Worm (Caenorhabditis elegans) whole organism, L1 larva: ENCODE measurements around the gene got-2.2.

Experiments
- C04F5.9 ChIP-seq: sonication (generic microtip); optimal IDR thresholded peaks from 2 replicates; lab custom pipeline; 2016; ENCODE audit warnings: missing genetic modification characterization, missing compliant biosample characterization
- F16B12.6 ChIP-seq: fragments of 150-350 bp; optimal IDR thresholded peaks from 2 replicates; lab custom pipeline; 2014; ENCODE audit warnings: missing biosample characterization, missing genetic modification characterization
- Y116A8C.19 ChIP-seq: sonication (generic microtip); optimal IDR thresholded peaks from 2 replicates; lab custom pipeline; 2016; ENCODE audit warnings: missing compliant biosample characterization, missing genetic modification characterization, borderline replicate concordance
- aha-1 ChIP-seq: fragments of 150-350 bp; optimal IDR thresholded peaks from 2 replicates; lab custom pipeline; 2014; ENCODE audit warnings: missing biosample characterization, missing genetic modification characterization
- aly-2 ChIP-seq: fragments of 150-350 bp; optimal IDR thresholded peaks from 2 replicates; lab custom pipeline; 2014; ENCODE audit warnings: missing biosample characterization, missing genetic modification characterization
- blmp-1 ChIP-seq: fragments of 150-350 bp; optimal IDR thresholded peaks from 2 replicates; lab custom pipeline; 2014; ENCODE audit warnings: missing biosample characterization, missing genetic modification characterization
- ceh-90 ChIP-seq: sonication (generic microtip); optimal IDR thresholded peaks from 2 replicates; lab custom pipeline; 2016; ENCODE audit warnings: missing genetic modification characterization, missing compliant biosample characterization
- ces-1 ChIP-seq: fragments of 150-350 bp; optimal IDR thresholded peaks from 2 replicates; lab custom pipeline; 2014; ENCODE audit warnings: missing biosample characterization, missing genetic modification reagents, missing genetic modification characterization
- dsc-1 ChIP-seq: sonication (generic microtip); optimal IDR thresholded peaks from 2 replicates; lab custom pipeline; 2016; ENCODE audit warnings: mild to moderate bottlenecking, missing genetic modification characterization, missing compliant biosample characterization
- efl-1 ChIP-seq, 4 experiments: fragments of 150-350 bp; optimal IDR thresholded peaks in 3 of 4; peaks in 1 of 4; 1 replicate in 1 of 4; 2 replicates in 3 of 4; lab custom pipeline; 2014; ENCODE audit warnings: missing biosample characterization in 2 of 4, missing genetic modification characterization in 2 of 4, missing genetic modification reagents in 2 of 4
- efl-3 ChIP-seq: fragments of 200-800 bp; sonication (Bioruptor generic); optimal IDR thresholded peaks from 2 replicates; lab custom pipeline; 2018; ENCODE audit warnings: mild to moderate bottlenecking, missing genetic modification characterization, missing compliant biosample characterization
- egl-27 ChIP-seq, 2 experiments: fragments of 150-350 bp in 1 of 2; sonication (generic microtip); optimal IDR thresholded peaks; 3 replicates each; lab custom pipeline; 2017 to 2018; ENCODE audit warnings: missing biosample characterization in 2 of 2, missing genetic modification characterization in 2 of 2, missing genetic modification reagents in 2 of 2
- ets-5 ChIP-seq: fragments of 200-800 bp; sonication (Bioruptor generic); IDR thresholded peaks from 2 replicates; pipeline ENCODE4 v1.3.6; 2022; ENCODE audit warnings: missing genetic modification characterization, missing compliant biosample characterization
- fkh-10 ChIP-seq: sonication (generic microtip); optimal IDR thresholded peaks from 2 replicates; lab custom pipeline; 2017; ENCODE audit warnings: missing biosample characterization, missing genetic modification reagents, missing genetic modification characterization
- fkh-4 ChIP-seq: sonication (generic microtip); optimal IDR thresholded peaks from 2 replicates; lab custom pipeline; 2016; ENCODE audit warnings: missing compliant biosample characterization, missing genetic modification characterization, borderline replicate concordance
- fkh-8 ChIP-seq: sonication (generic microtip); optimal IDR thresholded peaks from 2 replicates; lab custom pipeline; 2016; ENCODE audit warnings: mild to moderate bottlenecking, missing genetic modification characterization, missing compliant biosample characterization
- fos-1 ChIP-seq: fragments of 150-350 bp; optimal IDR thresholded peaks from 2 replicates; lab custom pipeline; 2014; ENCODE audit warnings: missing biosample characterization, missing genetic modification characterization
- hlh-17 ChIP-seq: fragments of 200-800 bp; sonication (Bioruptor generic); optimal IDR thresholded peaks from 2 replicates; lab custom pipeline; 2018; ENCODE audit warnings: missing genetic modification characterization, mild to moderate bottlenecking, missing compliant biosample characterization, moderate library complexity, borderline replicate concordance
- irx-1 ChIP-seq: sonication (generic microtip); optimal IDR thresholded peaks from 2 replicates; lab custom pipeline; 2016; ENCODE audit warnings: missing genetic modification characterization, missing compliant biosample characterization
- isw-1 ChIP-seq: fragments of 200-800 bp; sonication (Bioruptor generic); IDR thresholded peaks from 2 replicates; pipeline ENCODE4 v1.3.6; 2022; ENCODE audit warnings: missing genetic modification characterization, missing compliant biosample characterization
- jun-1 ChIP-seq: fragments of 150-350 bp; optimal IDR thresholded peaks from 2 replicates; lab custom pipeline; 2014; ENCODE audit warnings: missing biosample characterization, missing genetic modification reagents, missing genetic modification characterization
- lin-14 ChIP-seq: fragments of 200-800 bp; sonication (Bioruptor generic); optimal IDR thresholded peaks from 2 replicates; lab custom pipeline; 2018; ENCODE audit warnings: mild to moderate bottlenecking, missing genetic modification characterization, moderate library complexity, missing compliant biosample characterization
- lin-15B ChIP-seq: fragments of 150-350 bp; sonication (generic microtip); optimal IDR thresholded peaks from 3 replicates; lab custom pipeline; 2014; ENCODE audit warnings: missing biosample characterization, missing genetic modification characterization
- lin-35 ChIP-seq, 2 experiments: fragments of 150-350 bp; optimal IDR thresholded peaks; 2 replicates each; lab custom pipeline; 2014; ENCODE audit warnings: missing biosample characterization in 2 of 2, missing genetic modification characterization in 2 of 2, missing genetic modification reagents in 2 of 2
- lin-39 ChIP-seq: fragments of 150-350 bp; optimal IDR thresholded peaks from 2 replicates; lab custom pipeline; 2014; ENCODE audit warnings: missing biosample characterization, missing genetic modification reagents, missing genetic modification characterization
- lsy-2 ChIP-seq, 2 experiments: fragments of 150-350 bp; optimal IDR thresholded peaks; 2 replicates each; lab custom pipeline; 2014; ENCODE audit warnings: missing biosample characterization in 2 of 2, missing genetic modification characterization in 2 of 2
- mdl-1 ChIP-seq, 2 experiments: fragments of 150-350 bp; optimal IDR thresholded peaks; 2 replicates each; lab custom pipeline; 2014 to 2017; ENCODE audit warnings: missing biosample characterization in 2 of 2, missing genetic modification characterization in 2 of 2, inconsistent platforms in 1 of 2
- mep-1 ChIP-seq: fragments of 150-350 bp; optimal IDR thresholded peaks from 2 replicates; lab custom pipeline; 2014; ENCODE audit warnings: missing biosample characterization, missing genetic modification characterization
- nhr-11 ChIP-seq: fragments of 150-350 bp; optimal IDR thresholded peaks from 2 replicates; lab custom pipeline; 2014; ENCODE audit warnings: missing biosample characterization, missing genetic modification characterization
- nhr-20 ChIP-seq: sonication (generic microtip); optimal IDR thresholded peaks from 2 replicates; lab custom pipeline; 2016; ENCODE audit warnings: mild to moderate bottlenecking, missing genetic modification characterization, missing compliant biosample characterization
- nhr-237 ChIP-seq: fragments of 150-350 bp; optimal IDR thresholded peaks from 2 replicates; lab custom pipeline; 2014; ENCODE audit warnings: missing biosample characterization, missing genetic modification characterization
- nhr-47 ChIP-seq: sonication (generic microtip); optimal IDR thresholded peaks from 2 replicates; lab custom pipeline; 2016; ENCODE audit warnings: mild to moderate bottlenecking, missing genetic modification characterization, moderate library complexity, missing compliant biosample characterization
- nhr-76 ChIP-seq: sonication (generic microtip); optimal IDR thresholded peaks from 2 replicates; lab custom pipeline; 2017; ENCODE audit warnings: missing biosample characterization, missing genetic modification characterization
- nhr-85 ChIP-seq: sonication (generic microtip); peaks from one replicate; lab custom pipeline; 2016; ENCODE audit warnings: missing genetic modification characterization, inconsistent platforms, missing compliant biosample characterization
- nhr-90 ChIP-seq: sonication (generic microtip); optimal IDR thresholded peaks from 2 replicates; lab custom pipeline; 2016; ENCODE audit warnings: mild to moderate bottlenecking, missing genetic modification characterization, missing compliant biosample characterization; ENCODE audit not compliant: poor library complexity
- pag-3 ChIP-seq: sonication (generic microtip); optimal IDR thresholded peaks from 2 replicates; lab custom pipeline; 2017; ENCODE audit warnings: missing genetic modification characterization, mild to moderate bottlenecking, missing compliant biosample characterization, antibody characterized with exemption, borderline replicate concordance; ENCODE audit not compliant: insufficient read depth
- pax-3 ChIP-seq: fragments of 200-800 bp; sonication (Bioruptor generic); optimal IDR thresholded peaks from 2 replicates; lab custom pipeline; 2018; ENCODE audit warnings: mild to moderate bottlenecking, missing genetic modification characterization, moderate library complexity, missing compliant biosample characterization
- rnt-1 ChIP-seq: sonication (generic microtip); optimal IDR thresholded peaks from 2 replicates; lab custom pipeline; 2016; ENCODE audit warnings: mild to moderate bottlenecking, missing genetic modification characterization, moderate library complexity, missing compliant biosample characterization
- snu-23 ChIP-seq: sonication (generic microtip); optimal IDR thresholded peaks from 2 replicates; lab custom pipeline; 2016; ENCODE audit warnings: missing genetic modification characterization, missing compliant biosample characterization
- tbx-2 ChIP-seq: sonication (generic microtip); optimal IDR thresholded peaks from 2 replicates; lab custom pipeline; 2016; ENCODE audit warnings: missing genetic modification characterization, missing compliant biosample characterization
- tlp-1 ChIP-seq: fragments of 150-350 bp; optimal IDR thresholded peaks from 2 replicates; lab custom pipeline; 2014; ENCODE audit warnings: missing biosample characterization, missing genetic modification characterization
- unc-130 ChIP-seq: fragments of 150-350 bp; optimal IDR thresholded peaks from 2 replicates; lab custom pipeline; 2017; ENCODE audit warnings: missing biosample characterization, missing genetic modification characterization, inconsistent platforms
- xbp-1 ChIP-seq: sonication (generic microtip); optimal IDR thresholded peaks from 2 replicates; lab custom pipeline; 2016; ENCODE audit warnings: missing genetic modification characterization, missing compliant biosample characterization
- zag-1 ChIP-seq: fragments of 150-350 bp; optimal IDR thresholded peaks from 2 replicates; lab custom pipeline; 2014; ENCODE audit warnings: missing biosample characterization, missing genetic modification characterization

The got-2.2 gene

ce11 chrX:6250866-6251265 lies 10.1 kb downstream of the got-2.2 start:
- TF ChIP-seq lin-15B (no peak), pag-3 (tag; lab: Kevin White, UChicago) (no peak), efl-1 (optimal IDR thresholded peaks at IDR 0.05; lab: Kevin White, UChicago) (no peak), efl-1 (GFP tag; optimal IDR thresholded peaks at IDR 0.05 in 1 of 2; lab: Kevin White, UChicago) (peak in 1 of 2 experiments; percentile 92), ces-1 (GFP tag; lab: Kevin White, UChicago) (peak; percentile 72), lin-14 (GFP tag; lab: Kevin White, UChicago) (peak; percentile 88), ceh-90 (tag; lab: Kevin White, UChicago) (no peak), nhr-11 (tag; lab: Kevin White, UChicago) (no peak), isw-1 (GFP tag; lab: Robert Waterston, UW) (no peak), nhr-76 (tag; lab: Kevin White, UChicago) (no peak), nhr-20 (tag; lab: Kevin White, UChicago) (no peak), fkh-4 (tag; lab: Kevin White, UChicago) (no peak), tbx-2 (tag; lab: Kevin White, UChicago) (no peak), lin-39 (no peak), nhr-90 (tag; lab: Kevin White, UChicago) (no peak), zag-1 (tag; lab: Kevin White, UChicago) (no peak), nhr-237 (tag; lab: Kevin White, UChicago) (no peak), fkh-10 (GFP tag; lab: Kevin White, UChicago) (peak; percentile 91), blmp-1 (tag; lab: Kevin White, UChicago) (no peak)

ce11 chrX:6251321-6251720 lies 10.5 kb downstream of the got-2.2 start:
- TF ChIP-seq nhr-47 (tag; lab: Kevin White, UChicago) (peak; percentile 3), rnt-1 (tag; lab: Kevin White, UChicago) (peak; percentile 3), nhr-85 (tag; lab: Kevin White, UChicago) (peak; percentile 20), nhr-237 (tag; lab: Kevin White, UChicago) (no peak), xbp-1 (tag; lab: Kevin White, UChicago) (no peak), dsc-1 (tag; lab: Kevin White, UChicago) (peak; percentile 26), hlh-17 (GFP tag; lab: Kevin White, UChicago) (no peak)

ce11 chrX:6251947-6252617 lies 11.3 kb downstream of the got-2.2 start:
- TF ChIP-seq lin-35 (GFP tag; optimal IDR thresholded peaks at IDR 0.05; lab: Kevin White, UChicago) (peak; percentile 12 to 61), fkh-8 (tag; lab: Kevin White, UChicago) (peak; percentile 52), snu-23 (GFP tag; lab: Kevin White, UChicago) (peak; percentile 73), nhr-20 (tag; lab: Kevin White, UChicago) (peak; percentile 33), aha-1 (tag; lab: Kevin White, UChicago) (no peak), unc-130 (tag; lab: Kevin White, UChicago) (peak; percentile 14), zag-1 (tag; lab: Kevin White, UChicago) (no peak), F16B12.6 (no peak), fkh-10 (GFP tag; lab: Kevin White, UChicago) (no peak), tlp-1 (tag; lab: Kevin White, UChicago) (no peak), lin-39 (no peak), hlh-17 (GFP tag; lab: Kevin White, UChicago) (no peak), fos-1 (tag; lab: Kevin White, UChicago) (peak; percentile 22), ceh-90 (tag; lab: Kevin White, UChicago) (no peak), nhr-237 (tag; lab: Kevin White, UChicago) (no peak), nhr-11 (tag; lab: Kevin White, UChicago) (no peak), ets-5 (GFP tag; lab: Robert Waterston, UW) (no peak), irx-1 (tag; lab: Kevin White, UChicago) (peak; percentile 65), jun-1 (tag; lab: Kevin White, UChicago) (peak; percentile 24), mdl-1 (tag; optimal IDR thresholded peaks at IDR 0.05; lab: Kevin White, UChicago) (peak in 1 of 2 experiments; percentile 34), lin-14 (GFP tag; lab: Kevin White, UChicago) (peak; percentile 46), aly-2 (peak; percentile 26), fkh-4 (tag; lab: Kevin White, UChicago) (no peak), egl-27 (tag; optimal IDR thresholded peaks at IDR 0.05; lab: Kevin White, UChicago) (no peak), lsy-2 (tag; optimal IDR thresholded peaks at IDR 0.05; lab: Kevin White, UChicago) (peak in 1 of 2 experiments; percentile 27), C04F5.9 (tag; lab: Kevin White, UChicago) (no peak), lin-15B (no peak), Y116A8C.19 (tag; lab: Kevin White, UChicago) (no peak), efl-3 (GFP tag; lab: Kevin White, UChicago) (no peak), isw-1 (GFP tag; lab: Robert Waterston, UW) (no peak), mep-1 (tag; lab: Kevin White, UChicago) (no peak), nhr-76 (tag; lab: Kevin White, UChicago) (no peak), efl-1 (optimal IDR thresholded peaks at IDR 0.05; lab: Kevin White, UChicago) (peak; percentile 21 to 23), efl-1 (GFP tag; optimal IDR thresholded peaks at IDR 0.05 in 1 of 2; lab: Kevin White, UChicago) (no peak), pax-3 (tag; lab: Kevin White, UChicago) (no peak)
